Fruit fly (Drosophila melanogaster) whole organism, prepupa: Measurements from ENCODE around the gene Nnf1b.

Source experiments
- Blimp-1 ChIP-seq: fragments of 200-800 bp; sonication (Bioruptor generic); optimal IDR thresholded peaks from 3 replicates; lab custom pipeline; 2017; ENCODE audit warnings: missing biosample characterization, missing genetic modification characterization, mild to moderate bottlenecking, moderate library complexity, missing genetic modification reagents
- CG10631 ChIP-seq: fragments of 200-800 bp; sonication (Bioruptor generic); optimal IDR thresholded peaks from 2 replicates; lab custom pipeline; 2016; ENCODE audit warnings: missing biosample characterization, missing genetic modification characterization
- CG11902 ChIP-seq: fragments of 200-800 bp; sonication (Bioruptor generic); optimal IDR thresholded peaks from 3 replicates; lab custom pipeline; 2016; ENCODE audit warnings: missing biosample characterization, missing genetic modification characterization
- CG15336 ChIP-seq: fragments of 200-800 bp; sonication (Bioruptor generic); IDR thresholded peaks from 2 replicates; pipeline ENCODE4 v1.3.6; 2022; ENCODE audit warnings: missing biosample characterization, missing genetic modification characterization
- CG1621 ChIP-seq: fragments of 200-800 bp; sonication (Bioruptor generic); optimal IDR thresholded peaks from 3 replicates; lab custom pipeline; 2018; ENCODE audit warnings: missing biosample characterization, mild to moderate bottlenecking, missing genetic modification characterization
- CG3032 ChIP-seq: fragments of 200-800 bp; optimal IDR thresholded peaks from 2 replicates; lab custom pipeline; 2019; ENCODE audit warnings: missing biosample characterization, mild to moderate bottlenecking, missing genetic modification characterization, moderate library complexity
- CG31627 ChIP-seq: fragments of 200-800 bp; sonication (Bioruptor generic); optimal IDR thresholded peaks from 3 replicates; lab custom pipeline; 2016; ENCODE audit warnings: missing biosample characterization, missing genetic modification characterization
- CG32006 ChIP-seq: fragments of 200-800 bp; sonication (Bioruptor generic); optimal IDR thresholded peaks from 3 replicates; lab custom pipeline; 2017; ENCODE audit warnings: missing biosample characterization, mild to moderate bottlenecking, missing genetic modification characterization
- CG34406 ChIP-seq: fragments of 200-800 bp; sonication (Bioruptor generic); optimal IDR thresholded peaks from 3 replicates; lab custom pipeline; 2016; ENCODE audit warnings: missing biosample characterization, missing genetic modification characterization
- CG4318 ChIP-seq: fragments of 200-800 bp; sonication (Bioruptor generic); optimal IDR thresholded peaks from 3 replicates; lab custom pipeline; 2017; ENCODE audit warnings: missing biosample characterization, mild to moderate bottlenecking, missing genetic modification characterization
- CG6163 ChIP-seq: fragments of 200-800 bp; sonication (Bioruptor generic); IDR thresholded peaks from 3 replicates; pipeline ENCODE4 v1.3.6; 2022; ENCODE audit warnings: missing biosample characterization, missing genetic modification characterization
- CG6792 ChIP-seq: fragments of 200-800 bp; sonication (Bioruptor generic); optimal IDR thresholded peaks from 3 replicates; lab custom pipeline; 2016; ENCODE audit warnings: missing biosample characterization, missing genetic modification characterization
- CG6808 ChIP-seq: fragments of 200-800 bp; sonication (Bioruptor generic); optimal IDR thresholded peaks from 3 replicates; lab custom pipeline; 2017; ENCODE audit warnings: missing biosample characterization, missing genetic modification characterization, mild to moderate bottlenecking, moderate library complexity, missing genetic modification reagents
- CG6854 ChIP-seq: fragments of 200-800 bp; sonication (Bioruptor generic); optimal IDR thresholded peaks from 2 replicates; lab custom pipeline; 2017; ENCODE audit warnings: missing biosample characterization, mild to moderate bottlenecking, missing genetic modification characterization
- CG8119 ChIP-seq: fragments of 200-800 bp; sonication (Bioruptor generic); IDR thresholded peaks from 3 replicates; pipeline ENCODE4 v1.3.6; 2022; ENCODE audit warnings: missing biosample characterization, missing genetic modification characterization
- CG8632 ChIP-seq: fragments of 200-800 bp; sonication (Bioruptor generic); optimal IDR thresholded peaks from 3 replicates; lab custom pipeline; 2016; ENCODE audit warnings: missing biosample characterization, missing genetic modification characterization
- CG9139 ChIP-seq: fragments of 200-800 bp; sonication (Bioruptor generic); optimal IDR thresholded peaks from 3 replicates; lab custom pipeline; 2017; ENCODE audit warnings: missing biosample characterization, mild to moderate bottlenecking, missing genetic modification characterization
- Eip75B ChIP-seq: fragments of 200-800 bp; sonication (Bioruptor generic); optimal IDR thresholded peaks from 3 replicates; lab custom pipeline; 2016; ENCODE audit warnings: missing biosample characterization, missing genetic modification characterization
- Eip78C ChIP-seq: fragments of 200-800 bp; sonication (Bioruptor generic); peaks from one replicate; lab custom pipeline; 2016; ENCODE audit warnings: missing biosample characterization, missing genetic modification characterization
- Ets21C ChIP-seq: fragments of 200-800 bp; sonication (Bioruptor generic); optimal IDR thresholded peaks from 3 replicates; lab custom pipeline; 2016; ENCODE audit warnings: missing biosample characterization, missing genetic modification characterization
- Ets96B ChIP-seq: fragments of 200-800 bp; optimal IDR thresholded peaks from 2 replicates; lab custom pipeline; 2019; ENCODE audit warnings: missing biosample characterization, mild to moderate bottlenecking, missing genetic modification characterization, moderate library complexity
- Gug ChIP-seq: fragments of 200-800 bp; sonication (Bioruptor generic); IDR thresholded peaks from 2 replicates; pipeline ENCODE4 v1.3.6; 2022; ENCODE audit warnings: missing biosample characterization, missing genetic modification characterization
- Hr39 ChIP-seq: fragments of 200-800 bp; sonication (Bioruptor generic); optimal IDR thresholded peaks from 2 replicates; lab custom pipeline; 2016; ENCODE audit warnings: missing biosample characterization, missing genetic modification characterization
- Hr4 ChIP-seq: fragments of 200-800 bp; sonication (Bioruptor generic); optimal IDR thresholded peaks from 3 replicates; lab custom pipeline; 2016; ENCODE audit warnings: missing biosample characterization, missing genetic modification characterization
- Sox102F ChIP-seq: fragments of 200-800 bp; sonication (Bioruptor generic); optimal IDR thresholded peaks from 2 replicates; lab custom pipeline; 2016; ENCODE audit warnings: missing biosample characterization, mild to moderate bottlenecking, missing genetic modification characterization
- Sox14 ChIP-seq: fragments of 200-800 bp; sonication (Bioruptor generic); optimal IDR thresholded peaks from 3 replicates; lab custom pipeline; 2016; ENCODE audit warnings: missing biosample characterization, missing genetic modification characterization
- Sox15 ChIP-seq: fragments of 200-800 bp; sonication (Bioruptor generic); optimal IDR thresholded peaks from 3 replicates; lab custom pipeline; 2016; ENCODE audit warnings: missing biosample characterization, missing genetic modification characterization
- achi ChIP-seq: fragments of 200-800 bp; sonication (Bioruptor generic); optimal IDR thresholded peaks from 3 replicates; lab custom pipeline; 2016; ENCODE audit warnings: missing biosample characterization, missing genetic modification characterization
- acj6 ChIP-seq: fragments of 200-800 bp; sonication (Bioruptor generic); optimal IDR thresholded peaks from 3 replicates; lab custom pipeline; 2016; ENCODE audit warnings: missing biosample characterization, missing genetic modification characterization
- dac ChIP-seq: fragments of 200-800 bp; sonication (Bioruptor generic); optimal IDR thresholded peaks from 2 replicates; lab custom pipeline; 2017; ENCODE audit warnings: missing biosample characterization, mild to moderate bottlenecking, missing genetic modification characterization
- eg ChIP-seq: fragments of 200-800 bp; sonication (Bioruptor generic); IDR thresholded peaks from 3 replicates; pipeline ENCODE4 v1.3.6; 2022; ENCODE audit warnings: missing biosample characterization, missing genetic modification characterization
- esn ChIP-seq: fragments of 200-800 bp; sonication (Bioruptor generic); optimal IDR thresholded peaks from 2 replicates; lab custom pipeline; 2016; ENCODE audit warnings: missing biosample characterization, mild to moderate bottlenecking, missing genetic modification characterization, moderate library complexity
- fd59A ChIP-seq: fragments of 200-800 bp; sonication (Bioruptor generic); optimal IDR thresholded peaks from 2 replicates; lab custom pipeline; 2017; ENCODE audit warnings: missing biosample characterization, mild to moderate bottlenecking, missing genetic modification characterization, missing genetic modification reagents
- fkh ChIP-seq: fragments of 200-800 bp; sonication (Bioruptor generic); optimal IDR thresholded peaks from 3 replicates; lab custom pipeline; 2017; ENCODE audit warnings: missing biosample characterization, mild to moderate bottlenecking, missing genetic modification characterization, moderate library complexity
- lz ChIP-seq: fragments of 200-800 bp; sonication (Bioruptor generic); optimal IDR thresholded peaks from 3 replicates; lab custom pipeline; 2016; ENCODE audit warnings: missing biosample characterization, missing genetic modification characterization
- net ChIP-seq: fragments of 200-800 bp; sonication (Bioruptor generic); optimal IDR thresholded peaks from 3 replicates; lab custom pipeline; 2016; ENCODE audit warnings: missing biosample characterization, missing genetic modification characterization
- pdm3 ChIP-seq: fragments of 200-800 bp; sonication (Bioruptor generic); optimal IDR thresholded peaks from 3 replicates; lab custom pipeline; 2016; ENCODE audit warnings: missing biosample characterization, missing genetic modification characterization
- salr ChIP-seq, 2 experiments: fragments of 200-800 bp; sonication (Bioruptor generic); optimal IDR thresholded peaks; 3 replicates each; lab custom pipeline; 2016 to 2018; ENCODE audit warnings: missing biosample characterization in 2 of 2, missing genetic modification characterization in 2 of 2, mild to moderate bottlenecking in 1 of 2
- spab ChIP-seq: fragments of 200-800 bp; sonication (Bioruptor generic); optimal IDR thresholded peaks from 2 replicates; lab custom pipeline; 2017; ENCODE audit warnings: missing biosample characterization, mild to moderate bottlenecking, missing genetic modification characterization, missing genetic modification reagents
- ss ChIP-seq, 2 experiments: fragments of 200-800 bp; sonication (Bioruptor generic); optimal IDR thresholded peaks; 2 replicates in 1 of 2; 3 replicates in 1 of 2; lab custom pipeline; 2017 to 2018; ENCODE audit warnings: mild to moderate bottlenecking in 2 of 2, missing biosample characterization in 2 of 2, missing genetic modification characterization in 2 of 2, moderate library complexity in 1 of 2

The Nnf1b gene

DNA sequence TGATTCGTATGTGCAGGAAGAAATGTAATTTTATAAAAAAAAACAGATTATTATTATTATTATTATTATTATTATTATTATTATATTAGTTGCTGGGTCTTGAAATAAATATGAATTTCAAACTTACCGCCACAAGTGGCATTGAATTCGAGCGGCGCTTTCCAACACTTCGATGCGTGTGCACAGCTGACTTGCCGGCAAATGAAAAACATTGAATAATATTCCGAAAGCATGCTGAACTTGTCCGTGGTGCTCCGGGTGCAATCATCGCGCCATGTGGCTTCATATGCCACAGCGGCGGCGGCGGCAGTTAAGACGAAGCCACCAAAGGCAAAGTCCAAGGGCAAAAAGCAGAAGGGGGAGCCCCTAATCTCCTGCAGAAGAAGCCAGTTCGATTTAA, 1.0 kb downstream of the Nnf1b start, which contains the start of gene Dbp21E2:
Gene Dbp21E2, plus strand, starts transcription at position 180 of the 400 bp plus-strand sequence.
- TF ChIP-seq CG6854 (GFP tag; lab: Kevin White, UChicago) (no peak), CG6792 (GFP tag; lab: Kevin White, UChicago) (no peak), pdm3 (GFP tag; lab: Kevin White, UChicago) (no peak), Sox102F (GFP tag; lab: Kevin White, UChicago) (no peak), eg (GFP tag; lab: Robert Waterston, UW) (no peak), Sox14 (no peak), Blimp-1 (GFP tag; lab: Kevin White, UChicago) (no peak), CG6163 (GFP tag; lab: Robert Waterston, UW) (no peak), CG32006 (no peak), achi (GFP tag; lab: Kevin White, UChicago) (no peak), CG8119 (GFP tag; lab: Robert Waterston, UW) (no peak), esn (GFP tag; lab: Kevin White, UChicago) (no peak), fd59A (GFP tag; lab: Kevin White, UChicago) (no peak)

- peak; percentile 12 for TF ChIP-seq CG6808 (GFP tag; lab: Kevin White, UChicago)
- TF ChIP-seq ss (GFP tag; optimal IDR thresholded peaks at IDR 0.05; lab: Kevin White, UChicago), result no peak
- peak; percentile 95 for TF ChIP-seq fkh (GFP tag; lab: Kevin White, UChicago)
- TF ChIP-seq CG9139 (GFP tag; lab: Kevin White, UChicago), result peak; percentile 9
Observed at dm6 chr2L:815785-816389, 5.5 kb downstream of the Nnf1b start, which contains the start of the genes Saf6 and Pex12. Gene Saf6 (minus strand): TSS chr2L:815950. Gene Pex12 (plus strand): TSS chr2L:815993.

- no peak for TF ChIP-seq eg (GFP tag; lab: Robert Waterston, UW)
- TF ChIP-seq net (GFP tag; lab: Kevin White, UChicago), result no peak
- no peak for TF ChIP-seq CG10631 (GFP tag; lab: Kevin White, UChicago)
- TF ChIP-seq lz (GFP tag; lab: Kevin White, UChicago), result no peak
- TF ChIP-seq CG6163 (GFP tag; lab: Robert Waterston, UW), result no peak
- TF ChIP-seq CG1621, result no peak
- TF ChIP-seq Ets21C (GFP tag; lab: Kevin White, UChicago), result no peak
- TF ChIP-seq CG8119 (GFP tag; lab: Robert Waterston, UW), result no peak
- TF ChIP-seq Gug (GFP tag; lab: Robert Waterston, UW), result no peak
- TF ChIP-seq Sox14, result no peak
- no peak for TF ChIP-seq achi (GFP tag; lab: Kevin White, UChicago)
- no peak for TF ChIP-seq Sox102F (GFP tag; lab: Kevin White, UChicago)
- TF ChIP-seq Blimp-1 (GFP tag; lab: Kevin White, UChicago), result no peak
- no peak for TF ChIP-seq ss (GFP tag; optimal IDR thresholded peaks at IDR 0.05; lab: Kevin White, UChicago)
- TF ChIP-seq CG4318 (GFP tag; lab: Kevin White, UChicago), result no peak
Observed at dm6 chr2L:817850-818249, 7.5 kb downstream of the Nnf1b start, which contains the start of gene CG15880. Gene CG15880 (minus strand): TSS chr2L:817950.

dm6 chr2L:819315-820032, 9.1 kb downstream of the Nnf1b start, which contains the start of the genes PGAP2 and Clp:
Gene PGAP2 (minus strand): TSS chr2L:819508.
Gene Clp (plus strand): TSS chr2L:819964.
- TF ChIP-seq CG15336 (peak; percentile 43; the same call in 1 of the 2 replicates), Sox14 (peak; percentile 64), dac (GFP tag; lab: Kevin White, UChicago) (no peak), CG31627 (GFP tag; lab: Kevin White, UChicago) (peak; percentile 71), acj6 (GFP tag; lab: Kevin White, UChicago) (peak; percentile 71), CG34406 (GFP tag; lab: Kevin White, UChicago) (peak; percentile 38), ss (GFP tag; optimal IDR thresholded peaks at IDR 0.05; lab: Kevin White, UChicago) (peak in 1 of 2 experiments; percentile 48), spab (peak; percentile 12), fd59A (GFP tag; lab: Kevin White, UChicago) (peak; percentile 51), Ets96B (peak; percentile 69), CG9139 (GFP tag; lab: Kevin White, UChicago) (no peak), CG8632 (GFP tag; lab: Kevin White, UChicago) (peak; percentile 41), CG11902 (GFP tag; lab: Kevin White, UChicago) (peak; percentile 43), Hr4 (GFP tag; lab: Kevin White, UChicago) (no peak), salr (GFP tag; optimal IDR thresholded peaks at IDR 0.05; lab: Kevin White, UChicago) (peak in 1 of 2 experiments; percentile 14), eg (GFP tag; lab: Robert Waterston, UW) (peak; percentile 71), CG6808 (GFP tag; lab: Kevin White, UChicago) (peak; percentile 2), CG6163 (GFP tag; lab: Robert Waterston, UW) (peak; percentile 69), Hr39 (GFP tag; lab: Kevin White, UChicago) (peak; percentile 64), pdm3 (GFP tag; lab: Kevin White, UChicago) (no peak), Blimp-1 (GFP tag; lab: Kevin White, UChicago) (peak; percentile 3), Gug (GFP tag; lab: Robert Waterston, UW) (peak; percentile 50), Eip78C (GFP tag; lab: Kevin White, UChicago) (peak; percentile 90), Sox15 (GFP tag; lab: Kevin White, UChicago) (peak; percentile 57), CG3032 (peak; percentile 74), lz (GFP tag; lab: Kevin White, UChicago) (peak; percentile 76), Eip75B (GFP tag; lab: Kevin White, UChicago) (no peak)
